Fruit fly (Drosophila melanogaster) whole organism, embryonic: ENCODE measurements around the gene CG34297.
A peak's percentile ranks its signal among the peaks of the same experiment; 100 is the strongest.

Experiments
- Adf1 ChIP-seq: fragments of 200-800 bp; sonication (Bioruptor generic); IDR thresholded peaks from 2 replicates; pipeline ENCODE4 v1.3.6; 2022; ENCODE audit warnings: missing biosample characterization, missing genetic modification characterization
- Blimp-1 ChIP-seq: fragments of 200-800 bp; sonication (Bioruptor generic); optimal IDR thresholded peaks from 3 replicates; lab custom pipeline; 2018; ENCODE audit warnings: missing biosample characterization, missing genetic modification characterization, mild to moderate bottlenecking, moderate library complexity, missing genetic modification reagents
- C15 ChIP-seq: fragments of 200-800 bp; sonication (Bioruptor generic); IDR thresholded peaks from 3 replicates; pipeline ENCODE4 v1.3.6; 2022; ENCODE audit warnings: missing biosample characterization, missing genetic modification characterization
- CG1024 ChIP-seq: fragments of 200-800 bp; sonication (Bioruptor generic); IDR thresholded peaks from 2 replicates; pipeline ENCODE4 v1.3.6; 2022; ENCODE audit warnings: missing biosample characterization, missing genetic modification characterization
- CG10462 ChIP-seq: fragments of 200-800 bp; sonication (Bioruptor generic); optimal IDR thresholded peaks from 2 replicates; lab custom pipeline; 2016; ENCODE audit warnings: missing biosample characterization, missing genetic modification characterization
- CG10565 ChIP-seq: fragments of 200-800 bp; sonication (Bioruptor generic); optimal IDR thresholded peaks from 3 replicates; lab custom pipeline; 2016; ENCODE audit warnings: missing biosample characterization, mild to moderate bottlenecking, missing genetic modification characterization
- CG10979 ChIP-seq: fragments of 200-800 bp; sonication (Bioruptor generic); optimal IDR thresholded peaks from 2 replicates; lab custom pipeline; 2018; ENCODE audit warnings: missing biosample characterization, mild to moderate bottlenecking, missing genetic modification characterization, moderate library complexity
- CG11695 ChIP-seq: fragments of 200-800 bp; sonication (Bioruptor generic); IDR thresholded peaks from 3 replicates; pipeline ENCODE4 v1.3.6; 2022; ENCODE audit warnings: missing biosample characterization, missing genetic modification characterization
- CG12071 ChIP-seq: fragments of 200-800 bp; sonication (Bioruptor generic); optimal IDR thresholded peaks from 3 replicates; lab custom pipeline; 2018; ENCODE audit warnings: missing biosample characterization, mild to moderate bottlenecking, missing genetic modification characterization
- CG12219 ChIP-seq: fragments of 200-800 bp; sonication (Bioruptor generic); optimal IDR thresholded peaks from 3 replicates; lab custom pipeline; 2018; ENCODE audit warnings: missing biosample characterization, mild to moderate bottlenecking, missing genetic modification characterization
- CG13624 ChIP-seq: fragments of 200-800 bp; sonication (Bioruptor generic); optimal IDR thresholded peaks from 2 replicates; lab custom pipeline; 2016; ENCODE audit warnings: missing biosample characterization, missing genetic modification characterization
- CG15011 ChIP-seq: fragments of 200-800 bp; sonication (Bioruptor generic); optimal IDR thresholded peaks from 3 replicates; lab custom pipeline; 2018; ENCODE audit warnings: missing biosample characterization, mild to moderate bottlenecking, missing genetic modification characterization
- CG15269 ChIP-seq: fragments of 200-800 bp; sonication (Bioruptor generic); optimal IDR thresholded peaks from 2 replicates; lab custom pipeline; 2018; ENCODE audit warnings: missing biosample characterization, mild to moderate bottlenecking, missing genetic modification characterization, moderate library complexity
- CG15601 ChIP-seq: fragments of 200-800 bp; sonication (Bioruptor generic); optimal IDR thresholded peaks from 3 replicates; lab custom pipeline; 2019; ENCODE audit warnings: missing biosample characterization, mild to moderate bottlenecking, missing genetic modification characterization, moderate library complexity
- CG16863 ChIP-seq: fragments of 200-800 bp; sonication (Bioruptor generic); optimal IDR thresholded peaks from 3 replicates; lab custom pipeline; 2016; ENCODE audit warnings: missing biosample characterization, missing genetic modification characterization
- CG18619 ChIP-seq: fragments of 200-800 bp; sonication (Bioruptor generic); optimal IDR thresholded peaks from 3 replicates; lab custom pipeline; 2017; ENCODE audit warnings: missing biosample characterization, mild to moderate bottlenecking, missing genetic modification characterization
- CG2875 ChIP-seq: fragments of 200-800 bp; sonication (Bioruptor generic); optimal IDR thresholded peaks from 2 replicates; lab custom pipeline; 2017; ENCODE audit warnings: missing biosample characterization, mild to moderate bottlenecking, missing genetic modification characterization, missing genetic modification reagents
- CG3847 ChIP-seq: fragments of 200-800 bp; sonication (Bioruptor generic); IDR thresholded peaks from 2 replicates; pipeline ENCODE4 v1.3.6; 2022; ENCODE audit warnings: missing biosample characterization, missing genetic modification characterization
- CG4282 ChIP-seq: fragments of 200-800 bp; sonication (Bioruptor generic); optimal IDR thresholded peaks from 2 replicates; lab custom pipeline; 2016; ENCODE audit warnings: missing biosample characterization, missing genetic modification characterization
- CG4328 ChIP-seq: fragments of 200-800 bp; sonication (Bioruptor generic); optimal IDR thresholded peaks from 3 replicates; lab custom pipeline; 2017; ENCODE audit warnings: missing biosample characterization, missing genetic modification reagents, missing genetic modification characterization
- CG4730 ChIP-seq: fragments of 200-800 bp; sonication (Bioruptor generic); IDR thresholded peaks from 2 replicates; pipeline ENCODE4 v1.3.6; 2022; ENCODE audit warnings: missing biosample characterization, missing genetic modification characterization
- CG4820 ChIP-seq: fragments of 200-800 bp; sonication (Bioruptor generic); optimal IDR thresholded peaks from 3 replicates; lab custom pipeline; 2016; ENCODE audit warnings: missing biosample characterization, missing genetic modification characterization
- CG5953 ChIP-seq: fragments of 200-800 bp; sonication (Bioruptor generic); IDR thresholded peaks from 2 replicates; pipeline ENCODE4 v1.3.6; 2022; ENCODE audit warnings: missing biosample characterization, missing genetic modification characterization
- CG7786 ChIP-seq: fragments of 200-800 bp; sonication (Bioruptor generic); optimal IDR thresholded peaks from 2 replicates; lab custom pipeline; 2016; ENCODE audit warnings: missing biosample characterization, missing genetic modification characterization
- CG9215 ChIP-seq: fragments of 200-800 bp; sonication (Bioruptor generic); IDR thresholded peaks from 2 replicates; pipeline ENCODE4 v1.3.6; 2022; ENCODE audit warnings: missing biosample characterization, missing genetic modification characterization
- D19A ChIP-seq: fragments of 200-800 bp; optimal IDR thresholded peaks from 3 replicates; lab custom pipeline; 2019; ENCODE audit warnings: missing biosample characterization, mild to moderate bottlenecking, missing genetic modification characterization, moderate library complexity
- Dbx ChIP-seq: fragments of 200-800 bp; sonication (Bioruptor generic); IDR thresholded peaks from 3 replicates; pipeline ENCODE4 v1.3.6; 2022; ENCODE audit warnings: missing biosample characterization, missing genetic modification characterization
- Deaf1 ChIP-seq: fragments of 200-800 bp; optimal IDR thresholded peaks from 3 replicates; lab custom pipeline; 2019; ENCODE audit warnings: missing biosample characterization, mild to moderate bottlenecking, missing genetic modification characterization, moderate library complexity
- Eip74EF ChIP-seq, 2 experiments: fragments of 200-800 bp in 1 of 2; fragments of >200 bp in 1 of 2; sonication (Bioruptor generic) in 1 of 2; optimal IDR thresholded peaks; 2 replicates each; lab custom pipeline; 2017 to 2019; ENCODE audit warnings: missing biosample characterization in 2 of 2, missing genetic modification characterization in 2 of 2, mild to moderate bottlenecking in 1 of 2, moderate library complexity in 1 of 2
- Fer2 ChIP-seq: fragments of 200-800 bp; sonication (Bioruptor generic); optimal IDR thresholded peaks from 2 replicates; lab custom pipeline; 2018; ENCODE audit warnings: missing biosample characterization, mild to moderate bottlenecking, missing genetic modification characterization, moderate library complexity
- MBD-R2 ChIP-seq: fragments of 200-800 bp; sonication (Bioruptor generic); IDR thresholded peaks from 2 replicates; pipeline ENCODE4 v1.3.6; 2022; ENCODE audit warnings: missing biosample characterization, missing genetic modification characterization
- Med ChIP-seq: fragments of 200-800 bp; sonication (Bioruptor generic); peaks from one replicate; lab custom pipeline; 2016; ENCODE audit warnings: missing biosample characterization, missing genetic modification characterization, mild to moderate bottlenecking, inconsistent platforms, moderate library complexity
- Mrtf ChIP-seq: fragments of 200-800 bp; sonication (Bioruptor generic); IDR thresholded peaks from 3 replicates; pipeline ENCODE4 v1.3.6; 2022; ENCODE audit warnings: missing biosample characterization, missing genetic modification characterization
- Nf-YB ChIP-seq: fragments of 200-800 bp; sonication (Bioruptor generic); optimal IDR thresholded peaks from 3 replicates; lab custom pipeline; 2019; ENCODE audit warnings: missing biosample characterization, mild to moderate bottlenecking, missing genetic modification characterization, moderate library complexity
- Opbp ChIP-seq: fragments of 200-800 bp; sonication (Bioruptor generic); IDR thresholded peaks from 3 replicates; pipeline ENCODE4 v1.3.6; 2022; ENCODE audit warnings: missing biosample characterization, missing genetic modification characterization; ENCODE audit not compliant: partially characterized antibody
- Tbp ChIP-seq: fragments of >200 bp; optimal IDR thresholded peaks from 2 replicates; lab custom pipeline; 2018; ENCODE audit warnings: missing biosample characterization, missing genetic modification characterization
- Vsx1 ChIP-seq: fragments of 200-800 bp; sonication (Bioruptor generic); optimal IDR thresholded peaks from 2 replicates; lab custom pipeline; 2017; ENCODE audit warnings: missing biosample characterization, mild to moderate bottlenecking, missing genetic modification characterization, missing genetic modification reagents
- ash1 ChIP-seq: fragments of 200-800 bp; sonication (Bioruptor generic); optimal IDR thresholded peaks from 2 replicates; lab custom pipeline; 2018; ENCODE audit warnings: missing biosample characterization, mild to moderate bottlenecking, missing genetic modification characterization
- bbx ChIP-seq: fragments of 200-800 bp; sonication (Bioruptor generic); IDR thresholded peaks from 2 replicates; pipeline ENCODE4 v1.3.6; 2022; ENCODE audit warnings: missing biosample characterization, missing genetic modification characterization; ENCODE audit not compliant: partially characterized antibody
- crc ChIP-seq: fragments of 200-800 bp; sonication (Bioruptor generic); optimal IDR thresholded peaks from 2 replicates; lab custom pipeline; 2016; ENCODE audit warnings: missing biosample characterization, missing genetic modification characterization
- fd64A ChIP-seq: fragments of 200-800 bp; sonication (Bioruptor generic); optimal IDR thresholded peaks from 3 replicates; lab custom pipeline; 2018; ENCODE audit warnings: missing biosample characterization, mild to moderate bottlenecking, missing genetic modification characterization
- fu2 ChIP-seq: fragments of 200-800 bp; sonication (Bioruptor generic); optimal IDR thresholded peaks from 2 replicates; lab custom pipeline; 2016; ENCODE audit warnings: missing biosample characterization, missing genetic modification characterization
- gro ChIP-seq: fragments of 200-800 bp; sonication (Bioruptor generic); optimal IDR thresholded peaks from 2 replicates; lab custom pipeline; 2016; ENCODE audit warnings: missing biosample characterization, missing genetic modification characterization
- gsb-n ChIP-seq: fragments of 200-800 bp; sonication (Bioruptor generic); optimal IDR thresholded peaks from 3 replicates; lab custom pipeline; 2018; ENCODE audit warnings: missing biosample characterization, mild to moderate bottlenecking, missing genetic modification characterization
- insv ChIP-seq, 2 experiments: fragments of 200-800 bp; sonication (Bioruptor generic); optimal IDR thresholded peaks; 3 replicates each; lab custom pipeline; 2016 to 2018; ENCODE audit warnings: missing biosample characterization in 2 of 2, missing genetic modification characterization in 2 of 2
- maf-S ChIP-seq: fragments of 200-800 bp; sonication (Bioruptor generic); optimal IDR thresholded peaks from 2 replicates; lab custom pipeline; 2016; ENCODE audit warnings: missing biosample characterization, missing genetic modification characterization
- pita ChIP-seq: fragments of 200-800 bp; sonication (Bioruptor generic); optimal IDR thresholded peaks from 2 replicates; lab custom pipeline; 2017; ENCODE audit warnings: missing biosample characterization, mild to moderate bottlenecking, missing genetic modification characterization
- sc ChIP-seq, 3 experiments: fragments of >200 bp in 2 of 3; fragments of 200-800 bp in 1 of 3; sonication (Bioruptor generic) in 1 of 3; optimal IDR thresholded peaks; 2 replicates in 2 of 3; 3 replicates in 1 of 3; lab custom pipeline; 2017; ENCODE audit warnings: mild to moderate bottlenecking in 1 of 3, missing biosample characterization in 1 of 3, missing genetic modification characterization in 1 of 3, missing genetic modification reagents in 1 of 3
- zen2 ChIP-seq: fragments of 200-800 bp; sonication (Bioruptor generic); IDR thresholded peaks from 3 replicates; pipeline ENCODE4 v1.3.6; 2022; ENCODE audit warnings: missing biosample characterization, missing genetic modification characterization; ENCODE audit not compliant: partially characterized antibody

The CG34297 gene

DNA sequence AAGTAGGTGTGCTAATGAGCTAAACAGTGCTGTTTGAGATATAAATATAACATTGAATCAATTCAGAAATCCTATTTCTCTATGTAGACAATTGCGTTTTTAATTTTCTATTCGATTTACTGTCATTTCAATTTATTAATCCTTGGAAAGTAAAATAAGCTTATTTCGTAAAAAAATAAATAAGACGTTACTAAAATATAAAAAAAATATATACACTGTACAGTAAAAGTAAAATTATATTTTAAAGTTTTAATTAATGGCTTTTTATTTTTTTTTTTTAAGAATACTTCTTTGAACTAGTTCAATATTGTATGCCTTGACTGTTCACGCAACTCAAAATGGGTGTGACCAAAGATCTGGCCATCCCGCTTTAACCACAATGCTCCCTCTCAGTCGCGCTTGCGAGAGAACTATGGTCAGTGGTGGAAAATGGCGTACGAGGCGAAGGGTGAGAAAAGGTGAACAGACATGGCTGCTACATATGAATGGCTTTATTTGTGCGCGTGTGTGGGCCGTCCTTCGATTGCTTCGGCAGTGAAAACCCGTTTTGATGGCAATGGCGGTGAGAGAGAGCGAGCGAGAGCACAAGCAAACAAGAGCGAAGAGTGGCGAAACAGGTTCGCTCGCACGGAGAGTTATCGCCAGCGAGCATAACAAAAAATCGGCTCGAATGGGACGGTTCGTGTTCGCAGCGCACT, 43.5 kb upstream of the CG34297 start, which contains the start of gene Dfd (continued):
- TF ChIP-seq CG12219 (GFP tag; lab: Kevin White, UChicago) (no peak), CG11695 (GFP tag; lab: Robert Waterston, UW) (0 out of 3 replicates have a peak, but pooled peaks have one; percentile 35), Dbx (GFP tag; lab: Robert Waterston, UW) (no peak), CG4820 (GFP tag; lab: Kevin White, UChicago) (peak; percentile 6), MBD-R2 (GFP tag; lab: Robert Waterston, UW) (peak; percentile 25; the same call in 1 of the 2 replicates), gro (no peak), CG3847 (GFP tag; lab: Robert Waterston, UW) (no peak), CG10462 (GFP tag; lab: Kevin White, UChicago) (peak; percentile 21), gsb-n (peak; percentile 83), insv (GFP tag; optimal IDR thresholded peaks at IDR 0.05; lab: Kevin White, UChicago) (no peak), CG1024 (GFP tag; lab: Robert Waterston, UW) (no peak), CG15011 (GFP tag; lab: Kevin White, UChicago) (no peak), CG10979 (tag; lab: Kevin White, UChicago) (no peak), Adf1 (GFP tag; lab: Robert Waterston, UW) (peak; percentile 66), Eip74EF (GFP tag; optimal IDR thresholded peaks at IDR 0.05; lab: Kevin White, UChicago) (no peak), CG16863 (GFP tag; lab: Kevin White, UChicago) (no peak), CG15269 (tag; lab: Kevin White, UChicago) (no peak), CG9215 (GFP tag; lab: Robert Waterston, UW) (no peak), CG4328 (no peak), CG4282 (GFP tag; lab: Kevin White, UChicago) (no peak), ash1 (no peak), CG13624 (no peak), CG18619 (GFP tag; lab: Kevin White, UChicago) (peak; percentile 49), Nf-YB (GFP tag; lab: Kevin White, UChicago) (peak; percentile 97), CG4730 (GFP tag; lab: Robert Waterston, UW) (no peak), pita (no peak), Tbp (no peak), Blimp-1 (GFP tag; lab: Kevin White, UChicago) (no peak), D19A (no peak), CG12071 (no peak), Med (GFP tag; lab: Kevin White, UChicago) (no peak), Fer2 (tag; lab: Kevin White, UChicago) (no peak), sc (optimal IDR thresholded peaks at IDR 0.05; lab: Kevin White, UChicago) (no peak), sc (GFP tag; optimal IDR thresholded peaks at IDR 0.05; lab: Kevin White, UChicago) (peak; percentile 24), CG7786 (no peak), CG5953 (GFP tag; lab: Robert Waterston, UW) (peak; percentile 24; the same call in 1 of the 2 replicates), maf-S (GFP tag; lab: Kevin White, UChicago) (no peak), Mrtf (no peak), Vsx1 (GFP tag; lab: Kevin White, UChicago) (no peak), Deaf1 (tag; lab: Kevin White, UChicago) (peak; percentile 84), CG2875 (peak; percentile 13), CG10565 (no peak), fu2 (GFP tag; lab: Kevin White, UChicago) (no peak), crc (GFP tag; lab: Kevin White, UChicago) (no peak), zen2 (GFP tag; lab: Robert Waterston, UW) (no peak; the same call in 2 of the 3 replicates), C15 (no peak), CG15601 (tag; lab: Kevin White, UChicago) (no peak), bbx (GFP tag; lab: Robert Waterston, UW) (no peak), fd64A (GFP tag; lab: Kevin White, UChicago) (no peak), Opbp (no peak)
